Fruit fly (Drosophila melanogaster) ovary, adult (tissue): ENCODE measurements around the gene CG14330.

Experiments
- CG17801 ChIP-seq: fragments of 200-800 bp; optimal IDR thresholded peaks from 2 replicates; lab custom pipeline; 2019; ENCODE audit warnings: missing biosample characterization, mild to moderate bottlenecking, missing genetic modification characterization, moderate library complexity; ENCODE audit not compliant: partially characterized antibody

CG14330 gene

DNA sequence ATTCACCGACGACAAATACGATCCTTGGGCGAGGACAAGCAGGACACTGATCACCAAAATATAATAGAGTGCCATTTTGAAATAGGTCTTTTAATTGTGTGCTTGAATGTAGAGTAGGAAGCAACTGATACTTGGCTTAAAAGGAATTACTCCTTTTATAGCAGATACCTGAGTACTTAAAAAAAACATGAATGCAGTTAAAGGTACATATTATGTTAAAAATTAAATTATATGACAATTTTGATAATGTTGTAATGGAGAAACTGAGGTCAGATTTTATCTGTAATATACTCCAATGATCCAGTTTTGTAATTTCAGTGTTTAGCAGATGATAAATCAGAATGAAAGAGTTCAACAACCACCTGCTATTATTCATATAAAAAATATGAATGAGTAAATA is 34.5 kb downstream of the CG14330 start, which contains the start of gene CG14332:
CG14332 (minus strand) TSS at position 101 of the 400 bp plus-strand sequence.
- no peak for TF ChIP-seq CG17801

DNA sequence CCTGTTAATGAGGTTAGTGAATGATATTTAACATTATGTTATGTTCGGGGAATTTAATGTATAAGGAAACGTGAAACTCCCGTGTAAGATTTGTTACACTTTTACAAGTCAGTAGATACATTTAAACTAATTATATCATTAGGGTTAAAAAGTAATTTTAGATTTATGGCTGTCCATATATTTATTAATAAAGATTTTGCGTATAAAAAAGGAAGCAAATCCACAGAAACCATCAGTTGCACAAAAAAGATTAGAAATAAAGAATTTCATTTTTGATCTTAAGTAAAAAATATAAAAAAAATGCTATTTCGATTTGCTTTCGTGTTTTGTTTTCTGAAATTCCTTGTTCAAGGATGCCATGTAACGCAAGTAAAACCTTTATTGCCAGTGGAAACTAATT is 36.2 kb downstream of the CG14330 start, which contains the start of gene CG42835:
CG42835 (plus strand) TSS at position 301 of the 400 bp plus-strand sequence.
- TF ChIP-seq CG17801: no peak

DNA sequence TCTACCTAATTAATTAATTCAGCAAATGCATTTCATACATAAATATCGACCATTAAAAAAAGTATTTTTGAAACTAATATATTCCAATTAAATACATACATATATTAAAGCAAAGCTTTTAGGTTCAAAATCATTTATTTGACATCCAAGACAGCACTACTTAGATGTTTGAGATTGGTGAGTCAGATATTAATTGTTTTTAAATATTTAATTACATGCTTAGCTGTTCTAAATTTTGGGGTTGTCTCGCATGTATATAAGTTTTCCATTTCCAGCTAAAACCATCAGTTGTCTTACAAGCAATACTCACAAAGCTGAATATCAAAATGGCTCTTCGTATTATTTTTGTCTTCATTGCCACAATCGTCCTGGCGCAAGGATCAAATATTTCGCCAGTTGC is 38.1 kb downstream of the CG14330 start, which contains the start of gene CG42834:
CG42834 (plus strand) TSS at position 301 of the 400 bp plus-strand sequence.
- TF ChIP-seq CG17801: no peak

DNA sequence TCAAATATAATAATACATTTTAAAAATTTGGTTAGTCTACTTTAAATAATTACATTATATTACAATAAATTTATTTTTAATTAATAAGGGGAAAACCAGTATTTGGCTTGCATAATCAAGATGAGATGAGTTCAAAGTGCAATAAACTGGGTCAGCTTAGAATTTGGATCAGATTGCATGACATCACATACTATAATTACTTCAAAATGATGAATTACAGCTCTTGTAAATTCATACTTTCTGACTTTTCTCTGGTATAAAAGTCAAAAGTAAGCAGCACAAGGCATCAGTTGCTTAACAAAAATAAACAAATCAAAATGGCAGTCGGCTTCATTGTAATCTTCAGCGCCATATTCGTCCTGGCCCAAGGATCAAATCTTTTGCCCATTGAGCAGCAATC is 39.4 kb downstream of the CG14330 start, which contains the start of gene CG33333:
CG33333 (plus strand) TSS at position 301 of the 400 bp plus-strand sequence.
- no peak for TF ChIP-seq CG17801

DNA sequence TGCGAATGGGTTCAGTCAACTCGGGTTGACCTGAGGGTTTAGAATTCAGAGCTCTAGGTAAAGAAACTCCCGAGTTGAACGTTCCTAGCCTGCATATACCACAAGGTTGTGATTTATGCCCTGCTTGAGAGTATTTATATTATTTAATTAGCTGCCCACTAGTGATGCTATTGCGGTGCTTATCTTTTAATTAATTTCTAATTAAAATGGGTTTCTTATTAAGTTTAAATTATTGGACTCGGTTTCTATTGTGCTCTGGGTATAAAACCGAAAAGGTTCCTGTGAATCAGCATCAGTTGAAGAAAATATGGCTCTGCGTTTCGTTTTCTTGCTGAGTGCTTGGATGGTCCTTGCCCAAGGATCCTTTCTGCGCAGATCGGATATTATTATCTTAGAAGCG is 41.1 kb downstream of the CG14330 start, which contains the start of gene CG5866:
CG5866 (plus strand) TSS at position 301 of the 400 bp plus-strand sequence.
- no peak for TF ChIP-seq CG17801

DNA sequence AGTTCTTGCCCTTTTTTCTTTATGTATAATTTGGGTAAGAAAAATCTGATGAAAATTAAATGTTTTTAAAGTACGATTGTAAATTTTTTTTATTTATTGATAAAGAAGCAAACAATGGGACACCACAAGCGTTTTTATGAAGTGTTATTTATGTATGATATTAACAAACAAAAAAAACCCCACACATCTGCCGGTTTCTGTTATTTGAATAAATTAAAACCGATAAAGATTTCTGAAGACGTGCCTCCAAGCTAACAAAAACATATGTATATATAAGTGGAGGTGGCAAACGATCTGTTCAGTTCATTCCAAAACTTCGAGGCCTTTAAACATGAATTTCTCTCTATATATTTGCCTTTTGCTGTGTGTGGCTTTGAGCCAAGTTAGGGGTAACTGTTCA is 43.0 kb downstream of the CG14330 start, which contains the start of gene CG42822:
CG42822 (plus strand) TSS at position 301 of the 400 bp plus-strand sequence.
- no peak for TF ChIP-seq CG17801

DNA sequence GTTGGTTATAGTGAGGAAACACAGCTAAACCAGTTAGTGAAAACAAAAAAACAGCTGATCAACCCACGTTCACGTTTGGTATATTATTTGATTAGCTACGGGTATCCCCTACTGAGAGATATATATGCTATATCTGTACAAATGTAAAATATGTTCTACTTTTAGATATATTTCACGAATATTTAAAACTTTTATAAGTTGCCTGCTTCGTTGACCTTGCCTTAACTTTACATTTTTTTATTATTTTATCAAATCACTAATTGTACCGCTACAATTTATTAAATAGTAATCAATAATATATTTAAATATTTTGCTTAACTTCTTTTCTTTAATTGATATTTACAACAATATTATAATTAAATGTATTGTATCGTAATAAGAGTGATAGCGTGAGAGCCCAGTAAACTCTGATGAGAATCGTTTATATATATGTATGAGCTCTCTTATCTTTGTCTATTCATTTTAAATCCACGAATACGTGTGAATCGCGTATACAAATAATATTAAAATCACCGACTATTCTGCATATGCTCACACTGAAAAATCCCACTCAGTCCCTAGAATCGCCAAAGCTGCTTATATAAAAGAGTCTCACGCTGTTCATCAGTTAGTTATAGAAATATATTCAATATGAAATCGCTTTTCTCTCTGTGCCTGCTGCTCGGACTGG is 44.0 kb downstream of the CG14330 start, which contains the start of gene CG42821:
CG42821 (plus strand) TSS at position 620 of the 670 bp plus-strand sequence.
- no peak for TF ChIP-seq CG17801

DNA sequence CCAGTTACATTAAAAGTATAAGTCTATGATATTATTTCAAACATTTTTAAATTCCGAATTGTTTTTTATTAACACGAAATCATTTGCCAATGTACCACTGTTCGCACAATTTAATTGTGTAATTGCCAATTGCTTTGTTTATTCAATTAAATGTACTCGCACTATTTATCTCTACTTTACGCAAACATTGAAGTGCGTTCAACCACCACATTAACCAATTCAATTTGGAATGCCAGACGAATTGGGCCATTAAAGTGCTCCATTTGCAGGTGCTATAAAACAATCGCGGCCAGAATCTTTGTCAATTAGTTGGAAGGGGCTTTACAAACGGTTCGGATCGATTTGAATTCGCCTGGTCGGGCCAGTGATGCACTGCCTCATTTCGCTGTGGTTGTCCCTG is 45.8 kb downstream of the CG14330 start, which contains the start of gene CG5863:
CG5863 (plus strand) TSS at position 301 of the 400 bp plus-strand sequence.
- no peak for TF ChIP-seq CG17801

DNA sequence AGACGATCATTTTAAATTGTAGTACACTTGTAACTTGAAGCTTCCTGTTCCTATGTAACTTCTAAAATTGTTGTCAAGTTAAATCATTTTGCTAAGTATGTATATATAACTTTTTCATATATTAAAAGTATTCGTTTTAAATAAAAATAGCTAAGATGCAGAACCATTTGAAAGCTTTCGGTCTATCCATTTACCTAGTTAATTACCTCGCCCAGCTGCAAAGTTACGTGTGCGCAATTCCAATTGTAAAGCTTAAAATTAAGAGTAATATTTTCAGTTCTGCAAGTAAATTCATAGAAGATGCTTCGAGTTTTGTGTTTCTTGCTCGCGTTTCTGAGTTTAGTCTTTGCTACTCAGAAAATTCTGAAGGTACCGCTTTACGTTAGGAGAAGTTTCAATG is 47.3 kb downstream of the CG14330 start, which contains the start of gene CG5860:
CG5860 (plus strand) TSS at position 301 of the 400 bp plus-strand sequence.
- TF ChIP-seq CG17801: no peak

DNA sequence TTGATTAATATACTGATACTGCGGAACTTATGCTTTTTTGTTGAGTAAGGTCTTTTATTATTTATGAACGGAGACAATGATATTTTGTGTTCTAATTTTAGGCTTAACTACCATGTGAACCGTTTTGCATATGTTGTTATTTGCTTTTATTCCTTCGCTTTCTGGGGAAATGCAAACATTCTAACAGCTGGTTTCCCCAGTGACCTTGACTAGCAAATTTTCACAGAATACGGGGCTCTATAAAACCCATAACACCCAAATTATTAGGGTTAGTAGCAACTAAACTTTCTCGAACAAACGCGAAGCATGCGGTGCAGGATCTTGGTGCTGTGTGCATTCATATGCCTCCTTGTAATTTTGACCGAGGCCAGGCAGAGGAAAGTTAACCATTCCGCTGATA is 49.0 kb downstream of the CG14330 start, which contains the start of gene CG17283:
CG17283 (plus strand) TSS at position 301 of the 400 bp plus-strand sequence.
- TF ChIP-seq CG17801: no peak

DNA sequence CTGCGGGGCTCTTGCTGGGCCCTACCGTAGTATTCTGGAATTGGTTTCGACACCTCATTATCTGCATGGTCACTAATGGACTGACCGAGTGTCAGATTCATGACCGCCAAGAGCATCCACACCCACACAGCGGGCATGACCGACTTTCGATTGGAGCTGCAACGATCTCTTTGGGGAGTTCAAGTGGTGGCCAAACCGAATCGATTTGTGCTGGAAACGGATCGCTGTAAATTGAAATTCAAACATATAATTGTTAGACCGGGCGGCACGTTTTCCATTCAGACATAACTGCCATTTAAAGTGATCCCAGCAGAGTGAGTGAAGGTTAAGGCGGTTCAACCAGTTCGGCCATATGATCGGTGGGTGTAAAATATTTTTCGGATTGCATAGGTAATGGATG is 50.2 kb downstream of the CG14330 start, which contains the start of the genes CG42824 and CG42798:
CG42824 (minus strand) TSS at position 101 of the 400 bp plus-strand sequence.
CG42798 (plus strand) TSS at position 268 of the 400 bp plus-strand sequence.
- no peak for TF ChIP-seq CG17801
